Fruit fly (Drosophila melanogaster): ENCODE data around the gene zfh2.

Gene zfh2

dm6 chr4:483646-484045 is 18.0 kb upstream of the zfh2 start:
- no peak for TF ChIP-seq CG8319 (GFP tag; optimal IDR thresholded peaks at IDR 0.05)
- TF ChIP-seq CG8632 (GFP tag; optimal IDR thresholded peaks at IDR 0.05) = no peak
- TF ChIP-seq Eip78C (GFP tag) = no peak
- TF ChIP-seq OdsH (GFP tag; optimal IDR thresholded peaks at IDR 0.05) = no peak

- TF ChIP-seq CG9139 (GFP tag; optimal IDR thresholded peaks at IDR 0.05) = no peak
- no peak for TF ChIP-seq CG8119 (GFP tag; IDR thresholded peaks at IDR 0.05)
- TF ChIP-seq Sox102F (GFP tag; optimal IDR thresholded peaks at IDR 0.05) = no peak
- no peak for TF ChIP-seq CG3032 (tag; optimal IDR thresholded peaks at IDR 0.05)
- TF ChIP-seq CG11294 (GFP tag; IDR thresholded peaks at IDR 0.05) = no peak
- no peak for TF ChIP-seq cyc (GFP tag; optimal IDR thresholded peaks at IDR 0.05)
- TF ChIP-seq net (GFP tag; optimal IDR thresholded peaks at IDR 0.05) = no peak
- TF ChIP-seq Gug (GFP tag; IDR thresholded peaks at IDR 0.05) = no peak
- no peak for TF ChIP-seq Sox14 (GFP tag; optimal IDR thresholded peaks at IDR 0.05)
- TF ChIP-seq CG10669 (GFP tag; optimal IDR thresholded peaks at IDR 0.05) = no peak
- TF ChIP-seq CG8632 (GFP tag; optimal IDR thresholded peaks at IDR 0.05) = no peak
- TF ChIP-seq CG7368 (GFP tag; optimal IDR thresholded peaks at IDR 0.05) = no peak
- TF ChIP-seq Eip78C (GFP tag) = no peak
- no peak for TF ChIP-seq Ets96B (tag; optimal IDR thresholded peaks at IDR 0.05)
Measured at dm6 chr4:485796-486195, 15.8 kb upstream of the zfh2 start.

- TF ChIP-seq CG10669 (GFP tag; optimal IDR thresholded peaks at IDR 0.05) (peak; percentile 1), cyc (GFP tag; optimal IDR thresholded peaks at IDR 0.05) (peak; percentile 52), Hr38 (GFP tag; optimal IDR thresholded peaks at IDR 0.05) (no peak), CG3032 (tag; optimal IDR thresholded peaks at IDR 0.05) (peak; percentile 14), OdsH (GFP tag; optimal IDR thresholded peaks at IDR 0.05) (peak; percentile 33), CG31627 (GFP tag; optimal IDR thresholded peaks at IDR 0.05) (peak; percentile 37), Blimp-1 (GFP tag; optimal IDR thresholded peaks at IDR 0.05) (no peak), dsx (GFP tag; optimal IDR thresholded peaks at IDR 0.05; ENCODE audit: poor library complexity, severe bottlenecking) (peak; percentile 26), spab (GFP tag; optimal IDR thresholded peaks at IDR 0.05) (no peak), eg (GFP tag; IDR thresholded peaks at IDR 0.05) (no peak), achi (GFP tag; optimal IDR thresholded peaks at IDR 0.05) (peak; percentile 9), CG11294 (GFP tag; IDR thresholded peaks at IDR 0.05) (no peak), fd85E (GFP tag; optimal IDR thresholded peaks at IDR 0.05) (no peak), CG9139 (GFP tag; optimal IDR thresholded peaks at IDR 0.05) (no peak), topi (GFP tag; optimal IDR thresholded peaks at IDR 0.05) (peak; percentile 52), fd59A (GFP tag; optimal IDR thresholded peaks at IDR 0.05) (no peak), CG3919 (GFP tag; optimal IDR thresholded peaks at IDR 0.05) (no peak), CG7368 (GFP tag; optimal IDR thresholded peaks at IDR 0.05) (no peak), esn (GFP tag; optimal IDR thresholded peaks at IDR 0.05) (peak; percentile 27), CG8119 (GFP tag; IDR thresholded peaks at IDR 0.05) (no peak), Lpt (GFP tag; optimal IDR thresholded peaks at IDR 0.05) (no peak), ss (GFP tag; optimal IDR thresholded peaks at IDR 0.05) (no peak), pdm3 (GFP tag; optimal IDR thresholded peaks at IDR 0.05) (peak; percentile 41), CG6792 (GFP tag; optimal IDR thresholded peaks at IDR 0.05) (no peak), Ets96B (tag; optimal IDR thresholded peaks at IDR 0.05) (peak; percentile 9), Hr39 (GFP tag; optimal IDR thresholded peaks at IDR 0.05) (peak; percentile 32), CG6854 (GFP tag; optimal IDR thresholded peaks at IDR 0.05) (no peak), CG32006 (GFP tag; optimal IDR thresholded peaks at IDR 0.05) (no peak), fkh (GFP tag; optimal IDR thresholded peaks at IDR 0.05) (no peak), Hr4 (GFP tag; optimal IDR thresholded peaks at IDR 0.05) (peak; percentile 59), CG11762 (GFP tag; optimal IDR thresholded peaks at IDR 0.05; ENCODE audit: insufficient read depth) (no peak), Sox14 (GFP tag; optimal IDR thresholded peaks at IDR 0.05) (peak; percentile 15), Sox102F (GFP tag; optimal IDR thresholded peaks at IDR 0.05) (no peak), lz (GFP tag; optimal IDR thresholded peaks at IDR 0.05) (peak; percentile 40), Eip93F (GFP tag; optimal IDR thresholded peaks at IDR 0.05) (no peak), CG15336 (GFP tag; IDR thresholded peaks at IDR 0.05) (peak; percentile 47; the same call in 1 of the 2 replicates), CG11902 (GFP tag; optimal IDR thresholded peaks at IDR 0.05) (peak; percentile 1), CG6276 (GFP tag; optimal IDR thresholded peaks at IDR 0.05) (no peak), svp (GFP tag) (peak; percentile 64), CG16779 (tag; optimal IDR thresholded peaks at IDR 0.05) (no peak), CG1621 (tag; optimal IDR thresholded peaks at IDR 0.05) (no peak), Met (GFP tag; optimal IDR thresholded peaks at IDR 0.05) (peak; percentile 56), CG8319 (GFP tag; optimal IDR thresholded peaks at IDR 0.05) (no peak)
Measured at dm6 chr4:486435-486834, 15.2 kb upstream of the zfh2 start.

Measured in whole organism, prepupa.